Worm (Caenorhabditis elegans): ENCODE data around the gene nlp-57.

nlp-57 gene

ce11 chrX:11316750-11317149, at the start of gene nlp-57:
TSS of gene nlp-57 (plus strand) at chrX:11317050.
- TF ChIP-seq pqm-1 (tag; optimal IDR thresholded peaks at IDR 0.05), result no peak
- no peak for TF ChIP-seq unc-62 (GFP tag; optimal IDR thresholded peaks at IDR 0.05)
- no peak for TF ChIP-seq lin-15B (tag; optimal IDR thresholded peaks at IDR 0.05)
- no peak for TF ChIP-seq ama-1 (optimal IDR thresholded peaks at IDR 0.05)
- no peak for TF ChIP-seq snpc-4 (tag; optimal IDR thresholded peaks at IDR 0.05)
- no peak for TF ChIP-seq fkh-2 (tag; optimal IDR thresholded peaks at IDR 0.05)
- TF ChIP-seq skn-1 (tag; optimal IDR thresholded peaks at IDR 0.05), result no peak
- no peak for TF ChIP-seq nfya-1 (tag; optimal IDR thresholded peaks at IDR 0.05; ENCODE audit: insufficient read depth)
- no peak for TF ChIP-seq mdl-1 (tag; optimal IDR thresholded peaks at IDR 0.05)
- TF ChIP-seq eor-1 (tag; optimal IDR thresholded peaks at IDR 0.05), result no peak
- TF ChIP-seq nhr-25 (tag; optimal IDR thresholded peaks at IDR 0.05), result no peak
- no peak for TF ChIP-seq tbx-2 (tag; optimal IDR thresholded peaks at IDR 0.05)
- no peak for TF ChIP-seq ZK546.5 (tag; optimal IDR thresholded peaks at IDR 0.05)
- TF ChIP-seq unc-39 (tag; optimal IDR thresholded peaks at IDR 0.05), result no peak
- TF ChIP-seq elt-1 (tag; optimal IDR thresholded peaks at IDR 0.05), result no peak
- TF ChIP-seq nhr-67 (tag; optimal IDR thresholded peaks at IDR 0.05), result no peak
- TF ChIP-seq R02D3.7 (tag; optimal IDR thresholded peaks at IDR 0.05), result no peak
- TF ChIP-seq ceh-82 (tag; optimal IDR thresholded peaks at IDR 0.05), result no peak
- no peak for TF ChIP-seq nhr-12 (tag; optimal IDR thresholded peaks at IDR 0.05)

- no peak for TF ChIP-seq ztf-4 (tag; optimal IDR thresholded peaks at IDR 0.05)
- no peak for TF ChIP-seq egl-5 (tag; optimal IDR thresholded peaks at IDR 0.05)
- TF ChIP-seq zag-1 (tag; optimal IDR thresholded peaks at IDR 0.05), result no peak
- TF ChIP-seq jun-1 (tag; optimal IDR thresholded peaks at IDR 0.05), result no peak
- TF ChIP-seq skn-1 (tag; optimal IDR thresholded peaks at IDR 0.05), result no peak
- TF ChIP-seq hmg-11 (tag; optimal IDR thresholded peaks at IDR 0.05), result no peak
- no peak for TF ChIP-seq nhr-23 (tag; optimal IDR thresholded peaks at IDR 0.05)
- no peak for TF ChIP-seq ceh-9 (tag; optimal IDR thresholded peaks at IDR 0.05)
- TF ChIP-seq R02D3.7 (tag; optimal IDR thresholded peaks at IDR 0.05), result no peak
- no peak for TF ChIP-seq fkh-2 (tag; optimal IDR thresholded peaks at IDR 0.05)
Observed at ce11 chrX:11268970-11269369, 47.9 kb upstream of the nlp-57 start, which contains the start of gene C03A3.3. TSS of gene C03A3.3 (minus strand) at chrX:11269070.

ce11 chrX:11270882-11271281, 46.0 kb upstream of the nlp-57 start, which contains the start of gene ifa-1:
TSS of gene ifa-1 (plus strand) at chrX:11271182.
- TF ChIP-seq snpc-4 (tag; optimal IDR thresholded peaks at IDR 0.05) (no peak), nhr-12 (tag; optimal IDR thresholded peaks at IDR 0.05) (no peak), jun-1 (tag; optimal IDR thresholded peaks at IDR 0.05) (no peak), egl-27 (tag; optimal IDR thresholded peaks at IDR 0.05) (no peak), R02D3.7 (tag; optimal IDR thresholded peaks at IDR 0.05) (no peak), elt-2 (tag; optimal IDR thresholded peaks at IDR 0.05) (no peak)

DNA sequence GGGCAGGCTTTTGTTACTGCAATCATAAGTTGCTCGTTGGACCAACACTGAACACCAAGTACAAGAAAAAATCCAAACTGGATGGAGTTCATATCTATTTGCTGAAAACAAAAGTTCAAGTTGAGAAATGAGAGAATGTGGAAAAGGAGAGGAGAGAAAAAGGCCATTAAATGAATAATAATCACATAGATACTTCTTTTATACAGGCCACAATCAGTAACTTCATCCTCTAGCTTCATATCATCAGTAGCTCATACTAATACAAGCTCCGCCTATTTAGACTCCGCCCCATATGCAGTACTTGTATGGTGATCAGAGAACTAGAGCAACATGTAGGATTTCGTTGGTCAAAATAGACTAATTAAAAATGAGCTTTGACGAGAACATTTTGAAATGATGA, 37.6 kb upstream of the nlp-57 start, which contains the start of gene F38B2.2:
Gene F38B2.2 (minus strand): TSS at position 101 of the 400 bp plus-strand sequence.
- TF ChIP-seq mml-1 (tag; optimal IDR thresholded peaks at IDR 0.05), result no peak
- TF ChIP-seq sea-2 (GFP tag; optimal IDR thresholded peaks at IDR 0.05), result no peak

DNA sequence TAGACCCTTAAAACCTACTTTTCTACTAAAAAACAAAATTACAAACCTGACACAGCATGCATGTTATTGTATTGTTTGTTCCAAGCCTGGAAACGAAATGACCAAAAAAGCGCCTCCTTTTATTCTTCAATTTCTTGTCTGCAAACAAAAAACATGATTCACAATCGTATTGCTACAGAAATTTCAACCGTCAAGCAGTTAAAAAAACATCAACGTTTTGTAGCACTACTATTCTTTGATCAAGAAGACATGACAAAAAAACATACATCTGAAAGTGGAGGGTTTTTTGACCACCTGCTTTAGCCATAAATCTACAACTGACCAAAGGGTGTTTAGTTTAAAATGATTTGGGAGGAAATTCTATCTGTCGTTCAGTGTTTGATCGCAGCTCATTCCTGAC, 35.7 kb upstream of the nlp-57 start, which contains the start of gene F38B2.6:
Gene F38B2.6 (minus strand): TSS at position 101 of the 400 bp plus-strand sequence.
- no peak for TF ChIP-seq elt-3 (tag; optimal IDR thresholded peaks at IDR 0.05)

- TF ChIP-seq daf-12 (tag; optimal IDR thresholded peaks at IDR 0.05), result no peak
- no peak for TF ChIP-seq lin-39 (tag; optimal IDR thresholded peaks at IDR 0.05)
- no peak for TF ChIP-seq ceh-16 (tag; optimal IDR thresholded peaks at IDR 0.05)
- no peak for TF ChIP-seq pqm-1 (tag; optimal IDR thresholded peaks at IDR 0.05)
- TF ChIP-seq nhr-43 (tag; optimal IDR thresholded peaks at IDR 0.05; ENCODE audit: poor library complexity, severe bottlenecking), result no peak
- TF ChIP-seq ztf-4 (tag; optimal IDR thresholded peaks at IDR 0.05), result no peak
- TF ChIP-seq lsy-12 (tag; optimal IDR thresholded peaks at IDR 0.05), result no peak
- no peak for TF ChIP-seq nhr-67 (tag; optimal IDR thresholded peaks at IDR 0.05)
- TF ChIP-seq hmg-11 (tag; optimal IDR thresholded peaks at IDR 0.05), result no peak
- no peak for TF ChIP-seq ceh-9 (tag; optimal IDR thresholded peaks at IDR 0.05)
- no peak for TF ChIP-seq elt-1 (tag; optimal IDR thresholded peaks at IDR 0.05)
- no peak for TF ChIP-seq egl-5 (tag; optimal IDR thresholded peaks at IDR 0.05)
- TF ChIP-seq eor-1 (tag; optimal IDR thresholded peaks at IDR 0.05), result no peak
- TF ChIP-seq unc-62 (GFP tag; optimal IDR thresholded peaks at IDR 0.05), result no peak
- TF ChIP-seq fkh-2 (tag; optimal IDR thresholded peaks at IDR 0.05), result no peak
- no peak for TF ChIP-seq lin-15B (tag; optimal IDR thresholded peaks at IDR 0.05)
- no peak for TF ChIP-seq ceh-82 (tag; optimal IDR thresholded peaks at IDR 0.05)
- TF ChIP-seq nhr-12 (tag; optimal IDR thresholded peaks at IDR 0.05), result no peak
- no peak for TF ChIP-seq nhr-23 (tag; optimal IDR thresholded peaks at IDR 0.05)
- no peak for TF ChIP-seq fos-1 (tag; optimal IDR thresholded peaks at IDR 0.05)
Observed at ce11 chrX:11286246-11286645, 30.6 kb upstream of the nlp-57 start, which contains the start of gene F38B2.3. TSS of gene F38B2.3 (minus strand) at chrX:11286346.

Measured in whole organism, L3 larva.